Worm (Caenorhabditis elegans): ENCODE data around the gene C45B11.6.

DNA sequence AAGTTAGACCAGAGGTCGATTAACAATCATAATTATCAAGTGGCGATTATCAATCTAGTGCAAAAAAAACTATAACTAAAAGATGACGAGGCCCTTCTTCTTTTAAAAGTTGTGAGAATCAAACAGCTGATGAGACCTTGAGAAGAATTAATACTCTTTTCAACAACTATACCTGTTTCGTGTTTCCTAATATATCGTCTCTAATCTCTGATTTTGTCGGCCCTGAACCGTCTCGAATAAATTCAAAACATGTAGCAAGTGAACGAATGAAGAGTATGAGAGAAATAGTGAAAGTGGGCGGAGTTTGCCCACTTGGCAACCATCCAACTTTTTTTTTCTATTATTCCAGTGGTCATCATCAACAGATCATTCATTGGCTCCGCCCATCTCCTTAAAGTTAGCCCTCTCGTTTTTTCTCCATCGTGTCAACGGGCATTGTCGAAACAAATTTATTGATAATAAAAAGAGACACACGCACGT, 43.7 kb downstream of the C45B11.6 start, which contains the start of gene Y42A5A.1:
- TF ChIP-seq unc-62 (GFP tag; optimal IDR thresholded peaks at IDR 0.05) (no peak), nhr-237 (tag; optimal IDR thresholded peaks at IDR 0.05) (no peak), ztf-11 (tag; optimal IDR thresholded peaks at IDR 0.05) (no peak), unc-120 (tag; optimal IDR thresholded peaks at IDR 0.05; ENCODE audit: poor library complexity, severe bottlenecking) (no peak), blmp-1 (tag; optimal IDR thresholded peaks at IDR 0.05) (no peak), mls-2 (tag; optimal IDR thresholded peaks at IDR 0.05) (no peak), lsy-2 (tag; optimal IDR thresholded peaks at IDR 0.05) (no peak), lin-13 (tag; optimal IDR thresholded peaks at IDR 0.05) (no peak), nhr-12 (tag; optimal IDR thresholded peaks at IDR 0.05) (no peak)

All from whole organism, mixed stage, embryonic.